Worm (Caenorhabditis elegans) whole organism, mixed stage, embryonic: ENCODE measurements around the gene fbxb-116.
"Not testable (repeated sequence)": the region's sequence is repeated elsewhere in the genome, so short reads cannot be mapped to it uniquely, and the experiment has no call there.

ENCODE experiments used
- M03D4.4 ChIP-seq: sonication (generic microtip); optimal IDR thresholded peaks from 2 replicates; lab custom pipeline; 2017; ENCODE audit warnings: mild to moderate bottlenecking, missing genetic modification characterization, missing compliant biosample characterization
- bed-3 ChIP-seq: fragments of 200-800 bp; sonication (Bioruptor generic); optimal IDR thresholded peaks from 3 replicates; lab custom pipeline; 2018; ENCODE audit warnings: mild to moderate bottlenecking, missing genetic modification characterization, moderate library complexity, missing compliant biosample characterization
- blmp-1 ChIP-seq: fragments of 150-350 bp; optimal IDR thresholded peaks from 2 replicates; lab custom pipeline; 2014; ENCODE audit warnings: missing biosample characterization, missing genetic modification characterization
- ceh-39 ChIP-seq: fragments of 150-350 bp; optimal IDR thresholded peaks from 2 replicates; lab custom pipeline; 2014; ENCODE audit warnings: missing biosample characterization, missing genetic modification characterization
- ceh-43 ChIP-seq: fragments of 200-800 bp; sonication (Bioruptor generic); optimal IDR thresholded peaks from 2 replicates; lab custom pipeline; 2018; ENCODE audit warnings: mild to moderate bottlenecking, missing genetic modification characterization, moderate library complexity, missing compliant biosample characterization
- ceh-83 ChIP-seq: fragments of 200-800 bp; sonication (Bioruptor generic); optimal IDR thresholded peaks from 2 replicates; lab custom pipeline; 2018; ENCODE audit warnings: mild to moderate bottlenecking, missing genetic modification characterization, missing compliant biosample characterization
- ces-1 ChIP-seq: fragments of 150-350 bp; optimal IDR thresholded peaks from 2 replicates; lab custom pipeline; 2014; ENCODE audit warnings: missing biosample characterization, missing genetic modification reagents, missing genetic modification characterization
- cnd-1 ChIP-seq: fragments of 200-800 bp; sonication (Bioruptor generic); optimal IDR thresholded peaks from 2 replicates; lab custom pipeline; 2018; ENCODE audit warnings: mild to moderate bottlenecking, missing genetic modification characterization, missing compliant biosample characterization
- drap-1 ChIP-seq: fragments of 200-800 bp; sonication (Bioruptor generic); optimal IDR thresholded peaks from 3 replicates; lab custom pipeline; 2018; ENCODE audit warnings: mild to moderate bottlenecking, missing genetic modification characterization, missing compliant biosample characterization
- elt-1 ChIP-seq: sonication (generic microtip); optimal IDR thresholded peaks from 2 replicates; lab custom pipeline; 2017; ENCODE audit warnings: missing genetic modification characterization, mild to moderate bottlenecking, missing compliant biosample characterization, antibody characterized with exemption, moderate library complexity, borderline replicate concordance; ENCODE audit not compliant: insufficient read depth
- elt-3 ChIP-seq: fragments of 150-350 bp; optimal IDR thresholded peaks from 2 replicates; lab custom pipeline; 2014; ENCODE audit warnings: missing biosample characterization, missing genetic modification characterization
- flh-1 ChIP-seq: fragments of 200-800 bp; sonication (Bioruptor generic); optimal IDR thresholded peaks from 2 replicates; lab custom pipeline; 2018; ENCODE audit warnings: mild to moderate bottlenecking, missing genetic modification characterization, moderate library complexity, missing compliant biosample characterization
- ham-2 ChIP-seq: fragments of 200-800 bp; sonication (Bioruptor generic); optimal IDR thresholded peaks from 2 replicates; lab custom pipeline; 2018; ENCODE audit warnings: mild to moderate bottlenecking, missing genetic modification characterization, missing compliant biosample characterization
- hlh-1 ChIP-seq: fragments of 150-350 bp; optimal IDR thresholded peaks from 2 replicates; lab custom pipeline; 2014; ENCODE audit warnings: missing biosample characterization, missing genetic modification reagents, missing genetic modification characterization
- lin-32 ChIP-seq: fragments of 200-800 bp; sonication (Bioruptor generic); optimal IDR thresholded peaks from 2 replicates; lab custom pipeline; 2018; ENCODE audit warnings: mild to moderate bottlenecking, missing genetic modification characterization, missing compliant biosample characterization
- mab-5 ChIP-seq: fragments of 150-350 bp; optimal IDR thresholded peaks from 2 replicates; lab custom pipeline; 2014; ENCODE audit warnings: missing biosample characterization, missing genetic modification characterization
- mep-1 ChIP-seq: fragments of 150-350 bp; optimal IDR thresholded peaks from 2 replicates; lab custom pipeline; 2017; ENCODE audit warnings: missing biosample characterization, missing genetic modification reagents, missing genetic modification characterization, inconsistent platforms
- mls-2 ChIP-seq: sonication (generic microtip); optimal IDR thresholded peaks from 2 replicates; lab custom pipeline; 2016; ENCODE audit warnings: mild to moderate bottlenecking, missing genetic modification characterization, moderate library complexity, missing compliant biosample characterization
- nhr-12 ChIP-seq: fragments of 150-350 bp; optimal IDR thresholded peaks from 2 replicates; lab custom pipeline; 2014; ENCODE audit warnings: missing biosample characterization, missing genetic modification characterization
- nhr-2 ChIP-seq: fragments of 150-350 bp; optimal IDR thresholded peaks from 2 replicates; lab custom pipeline; 2014; ENCODE audit warnings: missing biosample characterization, missing genetic modification characterization
- nhr-237 ChIP-seq: fragments of 150-350 bp; optimal IDR thresholded peaks from 2 replicates; lab custom pipeline; 2014; ENCODE audit warnings: missing biosample characterization, missing genetic modification characterization
- nhr-28 ChIP-seq: fragments of 150-350 bp; optimal IDR thresholded peaks from 2 replicates; lab custom pipeline; 2014; ENCODE audit warnings: missing biosample characterization, missing genetic modification characterization
- pha-4 ChIP-seq: fragments of 150-350 bp; optimal IDR thresholded peaks from 2 replicates; lab custom pipeline; 2018; ENCODE audit warnings: missing biosample characterization, missing genetic modification reagents, missing genetic modification characterization
- sem-2 ChIP-seq: fragments of 200-800 bp; sonication (Bioruptor generic); optimal IDR thresholded peaks from 2 replicates; lab custom pipeline; 2018; ENCODE audit warnings: mild to moderate bottlenecking, missing genetic modification characterization, missing compliant biosample characterization
- sptf-1 ChIP-seq: sonication (generic microtip); optimal IDR thresholded peaks from 2 replicates; lab custom pipeline; 2017; ENCODE audit warnings: mild to moderate bottlenecking, missing genetic modification characterization, moderate library complexity, missing compliant biosample characterization
- tbx-8 ChIP-seq: fragments of 200-800 bp; sonication (Bioruptor generic); optimal IDR thresholded peaks from 2 replicates; lab custom pipeline; 2018; ENCODE audit warnings: mild to moderate bottlenecking, missing genetic modification characterization, moderate library complexity, missing compliant biosample characterization
- unc-120 ChIP-seq: sonication (generic microtip); optimal IDR thresholded peaks from 2 replicates; lab custom pipeline; 2017; ENCODE audit warnings: missing genetic modification characterization, missing compliant biosample characterization; ENCODE audit not compliant: poor library complexity, severe bottlenecking
- unc-39 ChIP-seq: fragments of 150-350 bp; optimal IDR thresholded peaks from 2 replicates; lab custom pipeline; 2014; ENCODE audit warnings: missing biosample characterization, missing genetic modification characterization
- unc-62 ChIP-seq: fragments of 150-350 bp; optimal IDR thresholded peaks from 2 replicates; lab custom pipeline; 2014; ENCODE audit warnings: missing biosample characterization, missing genetic modification reagents, missing genetic modification characterization
- zip-8 ChIP-seq: fragments of 150-350 bp; optimal IDR thresholded peaks from 2 replicates; lab custom pipeline; 2014; ENCODE audit warnings: missing biosample characterization, missing genetic modification characterization
- ztf-11 ChIP-seq: fragments of 150-350 bp; optimal IDR thresholded peaks from 2 replicates; lab custom pipeline; 2014; ENCODE audit warnings: missing biosample characterization, missing genetic modification characterization

Gene fbxb-116

ce11 chrV:19260686-19261085 lies 27.1 kb downstream of the fbxb-116 start:
- no peak for TF ChIP-seq M03D4.4 (tag; lab: Kevin White, UChicago)

ce11 chrV:19262349-19262748 lies 28.8 kb downstream of the fbxb-116 start, which contains the start of gene F21D9.2:
Gene F21D9.2, minus strand, starts transcription at chrV:19262449.
- TF ChIP-seq ces-1 (GFP tag; lab: Kevin White, UChicago) (no peak), mab-5 (tag; lab: Kevin White, UChicago) (no peak), sptf-1 (no peak), zip-8 (tag; lab: Kevin White, UChicago) (no peak), ceh-83 (GFP tag; lab: Kevin White, UChicago) (no peak), ham-2 (no peak), hlh-1 (tag; lab: Kevin White, UChicago) (no peak), drap-1 (GFP tag; lab: Kevin White, UChicago) (no peak), nhr-237 (tag; lab: Kevin White, UChicago) (no peak), pha-4 (tag; lab: Kevin White, UChicago) (no peak), nhr-2 (tag; lab: Kevin White, UChicago) (no peak), blmp-1 (tag; lab: Kevin White, UChicago) (no peak), ceh-43 (no peak), flh-1 (GFP tag; lab: Kevin White, UChicago) (no peak), ztf-11 (tag; lab: Kevin White, UChicago) (no peak), unc-39 (tag; lab: Kevin White, UChicago) (no peak), mls-2 (tag; lab: Kevin White, UChicago) (no peak)

- not testable (repeated sequence) for TF ChIP-seq ceh-43; ceh-39; tbx-8 (GFP tag; lab: Kevin White, UChicago)
These were observed 30.6 kb downstream of the fbxb-116 start, which contains the start of gene F21D9.1 for ce11 chrV:19264148-19264547. Gene F21D9.1, plus strand, starts transcription at chrV:19264448.

DNA sequence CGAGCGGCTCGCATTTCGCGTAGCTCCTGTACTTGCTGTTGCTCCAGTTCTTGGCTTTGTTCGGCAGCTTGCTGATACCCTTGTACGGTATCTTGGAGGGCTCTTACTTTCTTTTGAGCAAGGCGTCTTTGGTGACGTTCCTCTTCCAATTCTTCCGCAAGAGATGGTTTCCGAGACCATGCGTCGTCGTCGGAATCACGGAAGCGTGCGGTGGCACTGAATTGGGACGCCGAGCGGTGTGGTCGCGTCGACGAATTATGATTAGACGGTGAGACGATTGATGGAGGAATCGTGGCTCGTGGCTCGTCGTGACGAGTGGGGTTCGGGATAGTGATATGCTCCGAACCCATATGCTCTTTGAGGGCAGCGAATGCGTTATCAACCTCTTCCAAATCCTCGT lies 42.8 kb downstream of the fbxb-116 start:
- TF ChIP-seq bed-3 (no peak), sptf-1 (no peak), flh-1 (GFP tag; lab: Kevin White, UChicago) (no peak), ceh-39 (no peak), blmp-1 (tag; lab: Kevin White, UChicago) (no peak), ceh-43 (no peak), lin-32 (GFP tag; lab: Kevin White, UChicago) (no peak), unc-62 (GFP tag; lab: Kevin White, UChicago) (no peak), nhr-28 (tag; lab: Kevin White, UChicago) (no peak), unc-120 (tag; lab: Kevin White, UChicago) (no peak), tbx-8 (GFP tag; lab: Kevin White, UChicago) (no peak), mep-1 (tag; lab: Kevin White, UChicago) (no peak), ztf-11 (tag; lab: Kevin White, UChicago) (no peak), drap-1 (GFP tag; lab: Kevin White, UChicago) (no peak), mab-5 (tag; lab: Kevin White, UChicago) (no peak)

- no peak for TF ChIP-seq sptf-1
- TF ChIP-seq tbx-8 (GFP tag; lab: Kevin White, UChicago) = no peak
- no peak for TF ChIP-seq nhr-237 (tag; lab: Kevin White, UChicago)
- no peak for TF ChIP-seq elt-1 (tag; lab: Kevin White, UChicago)
- no peak for TF ChIP-seq ham-2
- no peak for TF ChIP-seq hlh-1 (tag; lab: Kevin White, UChicago)
- no peak for TF ChIP-seq mls-2 (tag; lab: Kevin White, UChicago)
- no peak for TF ChIP-seq nhr-2 (tag; lab: Kevin White, UChicago)
- TF ChIP-seq mab-5 (tag; lab: Kevin White, UChicago) = no peak
- no peak for TF ChIP-seq ceh-83 (GFP tag; lab: Kevin White, UChicago)
- no peak for TF ChIP-seq ceh-43
- no peak for TF ChIP-seq M03D4.4 (tag; lab: Kevin White, UChicago)
- no peak for TF ChIP-seq unc-120 (tag; lab: Kevin White, UChicago)
- no peak for TF ChIP-seq elt-3 (tag; lab: Kevin White, UChicago)
These were observed 44.9 kb downstream of the fbxb-116 start for ce11 chrV:19278488-19278887.

- TF ChIP-seq nhr-2 (tag; lab: Kevin White, UChicago) = no peak
- no peak for TF ChIP-seq ceh-43
- no peak for TF ChIP-seq M03D4.4 (tag; lab: Kevin White, UChicago)
- no peak for TF ChIP-seq nhr-12
- TF ChIP-seq ceh-39 = no peak
- no peak for TF ChIP-seq nhr-237 (tag; lab: Kevin White, UChicago)
- no peak for TF ChIP-seq ces-1 (GFP tag; lab: Kevin White, UChicago)
- TF ChIP-seq bed-3 = no peak
- no peak for TF ChIP-seq pha-4 (tag; lab: Kevin White, UChicago)
- TF ChIP-seq cnd-1 (tag; lab: Kevin White, UChicago) = no peak
- TF ChIP-seq tbx-8 (GFP tag; lab: Kevin White, UChicago) = no peak
- TF ChIP-seq mls-2 (tag; lab: Kevin White, UChicago) = no peak
- no peak for TF ChIP-seq sem-2 (GFP tag; lab: Kevin White, UChicago)
- TF ChIP-seq unc-120 (tag; lab: Kevin White, UChicago) = no peak
- TF ChIP-seq unc-62 (GFP tag; lab: Kevin White, UChicago) = no peak
- TF ChIP-seq blmp-1 (tag; lab: Kevin White, UChicago) = no peak
- no peak for TF ChIP-seq zip-8 (tag; lab: Kevin White, UChicago)
- TF ChIP-seq unc-39 (tag; lab: Kevin White, UChicago) = no peak
- TF ChIP-seq mab-5 (tag; lab: Kevin White, UChicago) = no peak
- TF ChIP-seq ceh-83 (GFP tag; lab: Kevin White, UChicago) = no peak
- TF ChIP-seq, all 35 proteins: peak for 0
These were observed 46.3 kb downstream of the fbxb-116 start, which contains the start of gene F21D9.8 for ce11 chrV:19279888-19280287. Gene F21D9.8, minus strand, starts transcription at chrV:19279988.
